Fruit fly (Drosophila melanogaster) whole organism, prepupa: ENCODE data around the gene CG44227.

Experiments
- CG11294 ChIP-seq: fragments of 200-800 bp; sonication (Bioruptor generic); IDR thresholded peaks from 2 replicates; pipeline ENCODE4 v1.3.6; 2022; ENCODE audit warnings: missing biosample characterization, missing genetic modification characterization
- CG6163 ChIP-seq: fragments of 200-800 bp; sonication (Bioruptor generic); IDR thresholded peaks from 3 replicates; pipeline ENCODE4 v1.3.6; 2022; ENCODE audit warnings: missing biosample characterization, missing genetic modification characterization
- Ets96B ChIP-seq: fragments of 200-800 bp; optimal IDR thresholded peaks from 2 replicates; lab custom pipeline; 2019; ENCODE audit warnings: missing biosample characterization, mild to moderate bottlenecking, missing genetic modification characterization, moderate library complexity
- esn ChIP-seq: fragments of 200-800 bp; sonication (Bioruptor generic); optimal IDR thresholded peaks from 2 replicates; lab custom pipeline; 2016; ENCODE audit warnings: missing biosample characterization, mild to moderate bottlenecking, missing genetic modification characterization, moderate library complexity
- lz ChIP-seq: fragments of 200-800 bp; sonication (Bioruptor generic); optimal IDR thresholded peaks from 3 replicates; lab custom pipeline; 2016; ENCODE audit warnings: missing biosample characterization, missing genetic modification characterization
- salr ChIP-seq, 2 experiments: fragments of 200-800 bp; sonication (Bioruptor generic); optimal IDR thresholded peaks; 3 replicates each; lab custom pipeline; 2016 to 2018; ENCODE audit warnings: missing biosample characterization in 2 of 2, missing genetic modification characterization in 2 of 2, mild to moderate bottlenecking in 1 of 2

- TF ChIP-seq Ets96B (tag; lab: Kevin White, UChicago) = no peak
- no peak for TF ChIP-seq lz (GFP tag; lab: Kevin White, UChicago)
- no peak for TF ChIP-seq esn (GFP tag; lab: Kevin White, UChicago)
- no peak for TF ChIP-seq CG6163 (GFP tag; lab: Robert Waterston, UW)
- TF ChIP-seq CG11294 (GFP tag; lab: Robert Waterston, UW) = no peak
- TF ChIP-seq salr (GFP tag; optimal IDR thresholded peaks at IDR 0.05; lab: Kevin White, UChicago) = no peak
Observed at dm6 chr3R:8725179-8725578, 40.2 kb upstream of the CG44227 start, which contains the start of gene ouib.
